Worm (Caenorhabditis elegans): Measurements from ENCODE around the gene tsp-13.

DNA sequence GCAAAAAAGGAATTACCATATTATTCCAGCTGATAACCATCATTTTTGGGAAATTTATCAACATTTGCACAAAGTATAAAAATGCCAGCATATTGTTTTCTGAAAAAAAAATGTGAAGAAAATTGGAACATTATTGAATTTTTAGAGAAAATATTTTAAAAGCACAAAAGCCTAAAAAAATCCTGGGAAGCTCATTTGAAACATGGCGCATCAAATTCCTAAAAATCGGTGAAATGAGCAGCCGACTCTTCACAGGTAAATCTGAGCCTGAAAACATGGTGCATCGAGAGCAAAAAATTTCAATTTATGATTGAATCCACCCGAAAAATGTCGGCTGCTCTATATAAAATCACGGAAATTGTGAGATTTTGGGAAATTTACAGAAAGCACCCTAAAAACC, 4.8 kb upstream of the tsp-13 start, which contains the start of gene Y39B6A.7:
- TF ChIP-seq T23F11.4 (GFP tag; optimal IDR thresholded peaks at IDR 0.05) (no peak), elt-4 (tag; optimal IDR thresholded peaks at IDR 0.05) (no peak), nfya-1 (tag; optimal IDR thresholded peaks at IDR 0.05) (no peak), rnt-1 (tag; optimal IDR thresholded peaks at IDR 0.05) (no peak)

All from whole organism, late embryonic.